Worm (Caenorhabditis elegans): ENCODE measurements around the gene adss-1.

- no peak for TF ChIP-seq ama-1 (optimal IDR thresholded peaks at IDR 0.05)
- no peak for TF ChIP-seq F13C5.2 (tag; optimal IDR thresholded peaks at IDR 0.05)
- TF ChIP-seq hmg-4 (GFP tag; optimal IDR thresholded peaks at IDR 0.05) = no peak
- no peak for TF ChIP-seq ceh-13 (GFP tag; optimal IDR thresholded peaks at IDR 0.05)
- no peak for TF ChIP-seq flt-1 (GFP tag; IDR thresholded peaks at IDR 0.05)
Observed at ce11 chrV:4847424-4847823, 24.2 kb upstream of the adss-1 start, which contains the start of gene abhd-5.1.
